Fruit fly (Drosophila melanogaster) whole organism, embryonic: ENCODE data around the gene CG18269.

Experiments
- ATbp ChIP-seq: fragments of 200-800 bp; sonication (Bioruptor generic); optimal IDR thresholded peaks from 2 replicates; lab custom pipeline; 2017; ENCODE audit warnings: missing biosample characterization, mild to moderate bottlenecking, missing genetic modification characterization, missing genetic modification reagents
- CG17568 ChIP-seq: fragments of 200-800 bp; sonication (Bioruptor generic); optimal IDR thresholded peaks from 2 replicates; lab custom pipeline; 2018; ENCODE audit warnings: missing biosample characterization, mild to moderate bottlenecking, missing genetic modification characterization, moderate library complexity
- CG6254 ChIP-seq: fragments of 200-800 bp; sonication (Bioruptor generic); optimal IDR thresholded peaks from 3 replicates; lab custom pipeline; 2017; ENCODE audit warnings: mild to moderate bottlenecking, missing biosample characterization, missing genetic modification reagents, missing genetic modification characterization
- Dek ChIP-seq: fragments of 200-800 bp; sonication (Bioruptor generic); optimal IDR thresholded peaks from 3 replicates; lab custom pipeline; 2019; ENCODE audit warnings: missing biosample characterization, mild to moderate bottlenecking, missing genetic modification characterization, moderate library complexity
- Dfd ChIP-seq, 2 experiments: fragments of >200 bp; optimal IDR thresholded peaks; 2 replicates each; lab custom pipeline; 2017; ENCODE audit warnings: missing biosample characterization in 2 of 2, missing genetic modification characterization in 2 of 2
- Doc2 ChIP-seq: fragments of 200-800 bp; sonication (Bioruptor generic); IDR thresholded peaks from 2 replicates; pipeline ENCODE4 v1.3.6; 2022; ENCODE audit warnings: missing biosample characterization, missing genetic modification characterization
- h ChIP-seq: fragments of >200 bp; optimal IDR thresholded peaks from 2 replicates; lab custom pipeline; 2017
- mld ChIP-seq: fragments of 200-800 bp; sonication (Bioruptor generic); IDR thresholded peaks from 3 replicates; pipeline ENCODE4 v1.3.6; 2022; ENCODE audit warnings: missing biosample characterization, missing genetic modification characterization; ENCODE audit not compliant: partially characterized antibody
- odd ChIP-seq: fragments of 200-800 bp; sonication (Bioruptor generic); optimal IDR thresholded peaks from 2 replicates; lab custom pipeline; 2017; ENCODE audit warnings: missing biosample characterization, mild to moderate bottlenecking, missing genetic modification characterization
- pan ChIP-seq, 4 experiments: fragments of >200 bp in 3 of 4; fragments of 200-800 bp in 1 of 4; sonication (Bioruptor generic) in 1 of 4; optimal IDR thresholded peaks in 3 of 4; IDR thresholded peaks in 1 of 4; 2 replicates each; pipeline versions ENCODE4 v1.3.6 to Lab custom; 2017 to 2022; ENCODE audit warnings: missing biosample characterization in 2 of 4, missing genetic modification characterization in 2 of 4, mixed read lengths in 1 of 4
- ro ChIP-seq: fragments of 200-800 bp; sonication (Bioruptor generic); IDR thresholded peaks from 2 replicates; pipeline ENCODE4 v1.3.6; 2022; ENCODE audit warnings: missing biosample characterization, missing genetic modification characterization

- no peak for TF ChIP-seq odd
- TF ChIP-seq Doc2 (GFP tag; lab: Robert Waterston, UW), result no peak
- TF ChIP-seq ATbp (GFP tag; lab: Kevin White, UChicago), result no peak
- no peak for TF ChIP-seq mld (GFP tag; lab: Robert Waterston, UW)
- no peak for TF ChIP-seq h (lab: Kevin White, UChicago)
- no peak for TF ChIP-seq pan (optimal IDR thresholded peaks at IDR 0.05; lab: Kevin White, UChicago)
- no peak for TF ChIP-seq pan (GFP tag; optimal IDR thresholded peaks at IDR 0.05 in 1 of 2, IDR thresholded peaks at IDR 0.05 in 1 of 2)
- no peak for TF ChIP-seq Dek
- no peak for TF ChIP-seq CG17568 (GFP tag; lab: Kevin White, UChicago)
- TF ChIP-seq CG6254 (GFP tag; lab: Kevin White, UChicago), result no peak
- TF ChIP-seq Dfd (GFP tag; optimal IDR thresholded peaks at IDR 0.05; lab: Kevin White, UChicago), result no peak
- TF ChIP-seq ro (GFP tag; lab: Robert Waterston, UW), result no peak
These were observed 12.6 kb upstream of the CG18269 start, which contains the start of gene CG14015 for dm6 chr2L:5539034-5539433.
